Worm (Caenorhabditis elegans): Measurements from ENCODE around the gene ZK669.5.

ce11 chrII:7991279-7991678 lies 44.6 kb upstream of the ZK669.5 start:
- TF ChIP-seq him-1 (tag; optimal IDR thresholded peaks at IDR 0.05), result no peak
- no peak for TF ChIP-seq dao-5 (tag; optimal IDR thresholded peaks at IDR 0.05)
